Worm (Caenorhabditis elegans): ENCODE measurements around the gene F11E6.10.

Gene F11E6.10

ce11 chrIV:17432223-17432826 is 30.6 kb downstream of the F11E6.10 start:
- TF ChIP-seq elt-2 (tag; optimal IDR thresholded peaks at IDR 0.05), result peak; percentile 10
- no peak for TF ChIP-seq eyg-1 (tag; optimal IDR thresholded peaks at IDR 0.05)

- TF ChIP-seq che-1 (tag; optimal IDR thresholded peaks at IDR 0.05), result no peak
- no peak for TF ChIP-seq fkh-6 (tag; optimal IDR thresholded peaks at IDR 0.05)
- no peak for TF ChIP-seq nhr-232 (tag; optimal IDR thresholded peaks at IDR 0.05)
- TF ChIP-seq sdc-2 (tag; optimal IDR thresholded peaks at IDR 0.05), result no peak
- no peak for TF ChIP-seq ref-2 (tag; optimal IDR thresholded peaks at IDR 0.05)
- TF ChIP-seq sox-2 (GFP tag; IDR thresholded peaks at IDR 0.05), result no peak
- no peak for TF ChIP-seq unc-86 (tag; optimal IDR thresholded peaks at IDR 0.05)
- no peak for TF ChIP-seq ceh-22 (tag; optimal IDR thresholded peaks at IDR 0.05)
- TF ChIP-seq unc-42 (tag; optimal IDR thresholded peaks at IDR 0.05), result no peak
Measured at ce11 chrIV:17431287-17431686, 31.7 kb downstream of the F11E6.10 start, which contains the start of gene lact-6. Gene lact-6 (minus strand): TSS chrIV:17431387.

ce11 chrIV:17427423-17427822 is 35.5 kb downstream of the F11E6.10 start, which contains the start of gene C06A12.3:
Gene C06A12.3 (plus strand): TSS chrIV:17427723.
- TF ChIP-seq pqm-1 (tag; optimal IDR thresholded peaks at IDR 0.05) (no peak), ceh-22 (tag; optimal IDR thresholded peaks at IDR 0.05) (no peak), nhr-232 (tag; optimal IDR thresholded peaks at IDR 0.05) (no peak), sox-4 (tag; optimal IDR thresholded peaks at IDR 0.05) (no peak), ceh-19 (GFP tag; optimal IDR thresholded peaks at IDR 0.05) (no peak), K09A11.1 (tag; optimal IDR thresholded peaks at IDR 0.05; ENCODE audit: insufficient read depth) (no peak), odd-2 (tag; optimal IDR thresholded peaks at IDR 0.05) (no peak), che-1 (tag; optimal IDR thresholded peaks at IDR 0.05) (no peak), unc-42 (tag; optimal IDR thresholded peaks at IDR 0.05) (no peak), sox-2 (GFP tag; IDR thresholded peaks at IDR 0.05) (no peak), tbx-2 (tag; optimal IDR thresholded peaks at IDR 0.05) (no peak), unc-86 (tag; optimal IDR thresholded peaks at IDR 0.05) (no peak), ceh-9 (tag; optimal IDR thresholded peaks at IDR 0.05) (no peak), ceh-31 (tag; optimal IDR thresholded peaks at IDR 0.05) (no peak), hlh-6 (tag; optimal IDR thresholded peaks at IDR 0.05) (no peak), ceh-45 (GFP tag; IDR thresholded peaks at IDR 0.05) (no peak), sdc-2 (tag; optimal IDR thresholded peaks at IDR 0.05) (no peak), ama-1 (optimal IDR thresholded peaks at IDR 0.05) (no peak), dmd-4 (tag; optimal IDR thresholded peaks at IDR 0.05; ENCODE audit: borderline replicate concordance) (no peak)

ce11 chrIV:17426970-17427369 is 36.0 kb downstream of the F11E6.10 start:
- TF ChIP-seq pax-1 (tag; optimal IDR thresholded peaks at IDR 0.05), result no peak
- TF ChIP-seq pha-2 (tag; optimal IDR thresholded peaks at IDR 0.05), result no peak
- TF ChIP-seq tbx-7 (tag; optimal IDR thresholded peaks at IDR 0.05), result no peak
- no peak for TF ChIP-seq ceh-48 (tag; optimal IDR thresholded peaks at IDR 0.05)
- TF ChIP-seq ceh-18 (tag; optimal IDR thresholded peaks at IDR 0.05), result no peak
- no peak for TF ChIP-seq sox-2 (GFP tag; IDR thresholded peaks at IDR 0.05)
- no peak for TF ChIP-seq ceh-30 (tag; optimal IDR thresholded peaks at IDR 0.05)
- no peak for TF ChIP-seq mec-3 (tag; optimal IDR thresholded peaks at IDR 0.05; ENCODE audit: borderline replicate concordance)
- TF ChIP-seq hlh-30 (tag; optimal IDR thresholded peaks at IDR 0.05; ENCODE audit: insufficient read depth), result no peak
- TF ChIP-seq ref-2 (tag; optimal IDR thresholded peaks at IDR 0.05), result no peak

ce11 chrIV:17417723-17418122 is 45.2 kb downstream of the F11E6.10 start, which contains the start of gene npr-26:
Gene npr-26 (minus strand): TSS chrIV:17417823.
- TF ChIP-seq sdc-2 (tag; optimal IDR thresholded peaks at IDR 0.05) (no peak), pha-4 (tag; optimal IDR thresholded peaks at IDR 0.05) (no peak), ama-1 (optimal IDR thresholded peaks at IDR 0.05) (no peak), tbx-2 (tag; optimal IDR thresholded peaks at IDR 0.05) (no peak), ceh-48 (tag; optimal IDR thresholded peaks at IDR 0.05) (no peak), ahr-1 (tag; optimal IDR thresholded peaks at IDR 0.05) (no peak), hlh-15 (tag; optimal IDR thresholded peaks at IDR 0.05) (no peak), gmeb-2 (tag; optimal IDR thresholded peaks at IDR 0.05) (no peak), ceh-34 (tag; optimal IDR thresholded peaks at IDR 0.05) (no peak), madf-2 (tag; optimal IDR thresholded peaks at IDR 0.05) (no peak), fkh-10 (GFP tag; optimal IDR thresholded peaks at IDR 0.05) (no peak), ceh-9 (tag; optimal IDR thresholded peaks at IDR 0.05) (no peak)

All from whole organism, late embryonic.